Fruit fly (Drosophila melanogaster): ENCODE data around the gene CG42831.
A peak's percentile ranks its signal among the peaks of the same experiment; 100 is the strongest.

Gene CG42831

dm6 chr3L:10849620-10850302 is 35.1 kb downstream of the CG42831 start (continued):
- TF ChIP-seq grau (tag; optimal IDR thresholded peaks at IDR 0.05) = peak; percentile 42
- no peak for TF ChIP-seq Nf-YA (GFP tag; IDR thresholded peaks at IDR 0.05)
- no peak for TF ChIP-seq CG9876 (GFP tag; optimal IDR thresholded peaks at IDR 0.05)
- no peak for TF ChIP-seq Adf1 (GFP tag; IDR thresholded peaks at IDR 0.05)
- TF ChIP-seq CG17912 (GFP tag; optimal IDR thresholded peaks at IDR 0.05) = no peak
- no peak for TF ChIP-seq Meics (GFP tag; optimal IDR thresholded peaks at IDR 0.05)
- peak; percentile 2 for TF ChIP-seq CG13123 (GFP tag; optimal IDR thresholded peaks at IDR 0.05)
- TF ChIP-seq toy (GFP tag; IDR thresholded peaks at IDR 0.05) = no peak
- peak; percentile 65 for TF ChIP-seq zfh1 (GFP tag; IDR thresholded peaks at IDR 0.05)
- peak in 1 of 2 experiments; percentile 94 for TF ChIP-seq Pdp1 (GFP tag; optimal IDR thresholded peaks at IDR 0.05)
- no peak for TF ChIP-seq CG11085 (GFP tag; IDR thresholded peaks at IDR 0.05)
- TF ChIP-seq CG13424 (tag; optimal IDR thresholded peaks at IDR 0.05) = peak; percentile 34
- TF ChIP-seq vfl (GFP tag; optimal IDR thresholded peaks at IDR 0.05) = no peak
- TF ChIP-seq mld (GFP tag; IDR thresholded peaks at IDR 0.05; ENCODE audit: partially characterized antibody) = no peak
- no peak for TF ChIP-seq CG11247 (GFP tag; IDR thresholded peaks at IDR 0.05)
- no peak for TF ChIP-seq Asciz (GFP tag; optimal IDR thresholded peaks at IDR 0.05)
- TF ChIP-seq fu2 (GFP tag; optimal IDR thresholded peaks at IDR 0.05) = no peak
- no peak for TF ChIP-seq pzg (GFP tag; optimal IDR thresholded peaks at IDR 0.05)
- TF ChIP-seq sisA (GFP tag; IDR thresholded peaks at IDR 0.05) = no peak; the same call in 1 of the 2 replicates
- no peak for TF ChIP-seq odd (GFP tag; optimal IDR thresholded peaks at IDR 0.05)
- TF ChIP-seq CG4617 (GFP tag; optimal IDR thresholded peaks at IDR 0.05; ENCODE audit: borderline replicate concordance) = no peak
- TF ChIP-seq Hmx (GFP tag; optimal IDR thresholded peaks at IDR 0.05) = no peak
- TF ChIP-seq dpn (GFP tag; optimal IDR thresholded peaks at IDR 0.05) = peak; percentile 15 to 26
- peak; percentile 15 for TF ChIP-seq CG15601 (tag; optimal IDR thresholded peaks at IDR 0.05)
- peak; percentile 13 for TF ChIP-seq stwl (tag; optimal IDR thresholded peaks at IDR 0.05)
- TF ChIP-seq Sox102F (GFP tag; optimal IDR thresholded peaks at IDR 0.05) = peak; percentile 37
- no peak for TF ChIP-seq Hr51 (GFP tag; optimal IDR thresholded peaks at IDR 0.05)
- TF ChIP-seq Mes4 (GFP tag; optimal IDR thresholded peaks at IDR 0.05) = peak; percentile 2
- TF ChIP-seq knrl (GFP tag; IDR thresholded peaks at IDR 0.05; ENCODE audit: partially characterized antibody) = no peak
- TF ChIP-seq CG7786 (GFP tag; optimal IDR thresholded peaks at IDR 0.05) = no peak
- no peak for TF ChIP-seq MTF-1 (GFP tag; optimal IDR thresholded peaks at IDR 0.05; ENCODE audit: borderline replicate concordance)
- no peak for TF ChIP-seq Poxn (GFP tag; IDR thresholded peaks at IDR 0.05)
- TF ChIP-seq CG7271 (tag; optimal IDR thresholded peaks at IDR 0.05) = no peak
- no peak for TF ChIP-seq amos (GFP tag; IDR thresholded peaks at IDR 0.05; ENCODE audit: partially characterized antibody)
- TF ChIP-seq rib (GFP tag; IDR thresholded peaks at IDR 0.05) = no peak
- TF ChIP-seq gt (GFP tag; IDR thresholded peaks at IDR 0.05) = no peak
- no peak for TF ChIP-seq CG14965 (GFP tag; optimal IDR thresholded peaks at IDR 0.05; ENCODE audit: borderline replicate concordance)
- TF ChIP-seq CG8290 (GFP tag; optimal IDR thresholded peaks at IDR 0.05) = no peak
- TF ChIP-seq CG8290 (tag; optimal IDR thresholded peaks at IDR 0.05) = peak; percentile 15 to 24
- TF ChIP-seq gcm (GFP tag; optimal IDR thresholded peaks at IDR 0.05) = no peak
- peak; percentile 9; the same call in 1 of the 2 replicates for TF ChIP-seq E2f2 (GFP tag; IDR thresholded peaks at IDR 0.05)
- TF ChIP-seq Dbx (GFP tag; IDR thresholded peaks at IDR 0.05) = no peak
- no peak for TF ChIP-seq run (tag; optimal IDR thresholded peaks at IDR 0.05)
- TF ChIP-seq seq (GFP tag; IDR thresholded peaks at IDR 0.05) = no peak
- TF ChIP-seq Hand (GFP tag; optimal IDR thresholded peaks at IDR 0.05) = no peak
- TF ChIP-seq twi (tag; optimal IDR thresholded peaks at IDR 0.05) = no peak
- TF ChIP-seq Dad (GFP tag; optimal IDR thresholded peaks at IDR 0.05) = no peak
- TF ChIP-seq CG10147 (GFP tag; optimal IDR thresholded peaks at IDR 0.05) = no peak
- no peak for TF ChIP-seq CG15073 (GFP tag; optimal IDR thresholded peaks at IDR 0.05)
- TF ChIP-seq CG10979 (tag; optimal IDR thresholded peaks at IDR 0.05) = peak; percentile 62

All from whole organism, embryonic.